Worm (Caenorhabditis elegans) whole organism, L2 larva: ENCODE results near the gene ztf-14.

Experiments
- C34F6.9 ChIP-seq: fragments of 150-350 bp; optimal IDR thresholded peaks from 2 replicates; lab custom pipeline; 2014; ENCODE audit warnings: missing biosample characterization, missing genetic modification characterization
- F13H6.1 ChIP-seq: sonication (generic microtip); optimal IDR thresholded peaks from 2 replicates; lab custom pipeline; 2016; ENCODE audit warnings: missing genetic modification characterization, missing compliant biosample characterization
- ama-1 ChIP-seq: fragments of 150-350 bp; optimal IDR thresholded peaks from 2 replicates; lab custom pipeline; 2018; ENCODE audit warnings: inconsistent platforms
- blmp-1 ChIP-seq: sonication (generic microtip); optimal IDR thresholded peaks from 2 replicates; lab custom pipeline; 2017; ENCODE audit warnings: missing genetic modification characterization, mild to moderate bottlenecking, missing compliant biosample characterization, antibody characterized with exemption, moderate library complexity; ENCODE audit not compliant: insufficient read depth
- ceh-16 ChIP-seq: fragments of 150-350 bp; optimal IDR thresholded peaks from 2 replicates; lab custom pipeline; 2014; ENCODE audit warnings: missing biosample characterization, missing genetic modification characterization
- crh-2 ChIP-seq: sonication (generic microtip); optimal IDR thresholded peaks from 2 replicates; lab custom pipeline; 2017; ENCODE audit warnings: missing biosample characterization, missing genetic modification characterization
- fos-1 ChIP-seq: fragments of 150-350 bp; optimal IDR thresholded peaks from 2 replicates; lab custom pipeline; 2014; ENCODE audit warnings: missing biosample characterization, missing genetic modification characterization
- gmeb-1 ChIP-seq: fragments of 150-350 bp; optimal IDR thresholded peaks from 2 replicates; lab custom pipeline; 2014; ENCODE audit warnings: missing biosample characterization, missing genetic modification characterization
- lin-11 ChIP-seq: fragments of 150-350 bp; sonication (generic microtip); optimal IDR thresholded peaks from 2 replicates; lab custom pipeline; 2014; ENCODE audit warnings: missing biosample characterization, missing genetic modification characterization, inconsistent platforms, mixed read lengths
- lin-13 ChIP-seq: fragments of 150-350 bp; optimal IDR thresholded peaks from 2 replicates; lab custom pipeline; 2014; ENCODE audit warnings: missing biosample characterization, missing genetic modification reagents, missing genetic modification characterization
- lsy-2 ChIP-seq, 2 experiments: fragments of 150-350 bp in 1 of 2; sonication (generic microtip) in 1 of 2; optimal IDR thresholded peaks; 2 replicates each; lab custom pipeline; 2014 to 2017; ENCODE audit warnings: missing biosample characterization in 2 of 2, missing genetic modification characterization in 2 of 2
- mab-5 ChIP-seq: fragments of 150-350 bp; optimal IDR thresholded peaks from 2 replicates; lab custom pipeline; 2014; ENCODE audit warnings: missing biosample characterization, missing genetic modification characterization
- mdl-1 ChIP-seq, 2 experiments: fragments of 150-350 bp in 1 of 2; sonication (generic microtip) in 1 of 2; optimal IDR thresholded peaks; 2 replicates each; lab custom pipeline; 2017; ENCODE audit warnings: missing biosample characterization in 2 of 2, missing genetic modification characterization in 2 of 2
- nhr-11 ChIP-seq: fragments of 150-350 bp; optimal IDR thresholded peaks from 2 replicates; lab custom pipeline; 2014; ENCODE audit warnings: missing biosample characterization, missing genetic modification characterization
- nhr-129 ChIP-seq: fragments of 150-350 bp; optimal IDR thresholded peaks from 2 replicates; lab custom pipeline; 2014; ENCODE audit warnings: missing biosample characterization, missing genetic modification characterization
- nhr-21 ChIP-seq: fragments of 150-350 bp; optimal IDR thresholded peaks from 2 replicates; lab custom pipeline; 2014; ENCODE audit warnings: missing biosample characterization, missing genetic modification characterization
- nhr-237 ChIP-seq: fragments of 150-350 bp; optimal IDR thresholded peaks from 2 replicates; lab custom pipeline; 2014; ENCODE audit warnings: missing biosample characterization, missing genetic modification characterization
- nhr-25 ChIP-seq: fragments of 150-350 bp; sonication (generic microtip); optimal IDR thresholded peaks from 3 replicates; lab custom pipeline; 2014; ENCODE audit warnings: missing biosample characterization, missing genetic modification characterization
- nhr-6 ChIP-seq: fragments of 150-350 bp; optimal IDR thresholded peaks from 2 replicates; lab custom pipeline; 2014; ENCODE audit warnings: missing biosample characterization, missing genetic modification characterization
- nhr-77 ChIP-seq: fragments of 150-350 bp; optimal IDR thresholded peaks from 2 replicates; lab custom pipeline; 2014; ENCODE audit warnings: missing biosample characterization, missing genetic modification characterization
- sem-4 ChIP-seq: fragments of 150-350 bp; optimal IDR thresholded peaks from 2 replicates; lab custom pipeline; 2014; ENCODE audit warnings: missing biosample characterization, missing genetic modification reagents, missing genetic modification characterization
- sma-3 ChIP-seq: sonication (generic microtip); optimal IDR thresholded peaks from 2 replicates; lab custom pipeline; 2016; ENCODE audit warnings: missing genetic modification reagents, missing genetic modification characterization, missing compliant biosample characterization
- sma-9 ChIP-seq, 2 experiments: fragments of 150-350 bp in 1 of 2; sonication (generic microtip) in 1 of 2; optimal IDR thresholded peaks; 2 replicates each; lab custom pipeline; 2014 to 2016; ENCODE audit warnings: missing genetic modification characterization in 2 of 2, mild to moderate bottlenecking in 1 of 2, missing biosample characterization in 1 of 2, missing compliant biosample characterization in 1 of 2, missing genetic modification reagents in 1 of 2, moderate library complexity in 1 of 2
- snpc-4 ChIP-seq: fragments of 150-350 bp; optimal IDR thresholded peaks from 2 replicates; lab custom pipeline; 2014; ENCODE audit warnings: missing biosample characterization, missing genetic modification characterization
- unc-39 ChIP-seq: fragments of 150-350 bp; optimal IDR thresholded peaks from 2 replicates; lab custom pipeline; 2014; ENCODE audit warnings: missing biosample characterization, missing genetic modification characterization
- unc-55 ChIP-seq: fragments of 150-350 bp; sonication (generic microtip); optimal IDR thresholded peaks from 3 replicates; lab custom pipeline; 2014; ENCODE audit warnings: missing biosample characterization, missing genetic modification reagents, missing genetic modification characterization
- zag-1 ChIP-seq: fragments of 150-350 bp; optimal IDR thresholded peaks from 2 replicates; lab custom pipeline; 2014; ENCODE audit warnings: missing biosample characterization, missing genetic modification characterization
- ztf-1 ChIP-seq: fragments of 200-800 bp; sonication (Bioruptor generic); conservative IDR thresholded peaks from 2 replicates; pipeline ENCODE4 v1.3.6; 2022; ENCODE audit warnings: missing genetic modification characterization, missing compliant biosample characterization
- ztf-11 ChIP-seq: sonication (generic microtip); optimal IDR thresholded peaks from 2 replicates; lab custom pipeline; 2017; ENCODE audit warnings: missing biosample characterization, missing genetic modification characterization
- ztf-4 ChIP-seq: fragments of 150-350 bp; optimal IDR thresholded peaks from 2 replicates; lab custom pipeline; 2014; ENCODE audit warnings: missing biosample characterization, missing genetic modification characterization

ztf-14 gene

ce11 chrX:14510358-14510757 is 14.5 kb downstream of the ztf-14 start:
- TF ChIP-seq nhr-77 (tag; lab: Kevin White, UChicago) (no peak), nhr-129 (tag; lab: Kevin White, UChicago) (peak; percentile 75)

ce11 chrX:14512817-14513216 is 16.9 kb downstream of the ztf-14 start, which contains the start of gene fbxa-141:
Gene fbxa-141, minus strand, starts transcription at chrX:14512917.
- no peak for TF ChIP-seq ceh-16
- no peak for TF ChIP-seq ama-1 (lab: Kevin White, UChicago)
- no peak for TF ChIP-seq lin-13 (GFP tag; lab: Kevin White, UChicago)
- TF ChIP-seq, all 48 proteins: peak for 0

ce11 chrX:14513462-14513861 is 17.6 kb downstream of the ztf-14 start:
- TF ChIP-seq fos-1 (no peak), lin-11 (tag; lab: Kevin White, UChicago) (no peak), snpc-4 (tag; lab: Kevin White, UChicago) (no peak), blmp-1 (tag; lab: Kevin White, UChicago) (no peak), mab-5 (peak; percentile 48), crh-2 (tag; lab: Kevin White, UChicago) (peak; percentile 16), F13H6.1 (peak; percentile 10), unc-55 (GFP tag; lab: Kevin White, UChicago) (peak; percentile 62), nhr-237 (tag; lab: Kevin White, UChicago) (no peak), mdl-1 (tag; optimal IDR thresholded peaks at IDR 0.05; lab: Kevin White, UChicago) (no peak), nhr-6 (tag; lab: Kevin White, UChicago) (no peak), nhr-77 (tag; lab: Kevin White, UChicago) (no peak), ama-1 (lab: Kevin White, UChicago) (no peak), nhr-129 (tag; lab: Kevin White, UChicago) (peak; percentile 34), zag-1 (no peak), sma-9 (GFP tag; optimal IDR thresholded peaks at IDR 0.05; lab: Kevin White, UChicago) (peak; percentile 5), sma-9 (tag; optimal IDR thresholded peaks at IDR 0.05; lab: Kevin White, UChicago) (no peak), lsy-2 (tag; optimal IDR thresholded peaks at IDR 0.05; lab: Kevin White, UChicago) (peak in 1 of 2 experiments; percentile 9), sem-4 (tag; lab: Kevin White, UChicago) (no peak), nhr-11 (tag; lab: Kevin White, UChicago) (no peak), C34F6.9 (peak; percentile 76)

ce11 chrX:14515028-14515427 is 19.1 kb downstream of the ztf-14 start, which contains the start of gene gcsh-1:
Gene gcsh-1, minus strand, starts transcription at chrX:14515073.
- TF ChIP-seq unc-55 (GFP tag; lab: Kevin White, UChicago): no peak
- TF ChIP-seq sma-9 (GFP tag; optimal IDR thresholded peaks at IDR 0.05; lab: Kevin White, UChicago): peak; percentile 37
- no peak for TF ChIP-seq sma-9 (tag; optimal IDR thresholded peaks at IDR 0.05; lab: Kevin White, UChicago)
- peak; percentile 16 for TF ChIP-seq crh-2 (tag; lab: Kevin White, UChicago)
- peak; percentile 64 for TF ChIP-seq fos-1
- no peak for TF ChIP-seq ztf-11 (tag; lab: Kevin White, UChicago)

- TF ChIP-seq gmeb-1 (tag; lab: Kevin White, UChicago) (no peak), sma-3 (GFP tag; lab: Kevin White, UChicago) (no peak), nhr-21 (tag; lab: Kevin White, UChicago) (no peak), lin-11 (tag; lab: Kevin White, UChicago) (no peak), nhr-25 (tag; lab: Kevin White, UChicago) (no peak), lsy-2 (tag; optimal IDR thresholded peaks at IDR 0.05; lab: Kevin White, UChicago) (no peak), ztf-1 (GFP tag; lab: Robert Waterston, UW) (no peak), lin-13 (GFP tag; lab: Kevin White, UChicago) (no peak), unc-39 (tag; lab: Kevin White, UChicago) (no peak), ztf-4 (tag; lab: Kevin White, UChicago) (no peak), unc-55 (GFP tag; lab: Kevin White, UChicago) (no peak), ceh-16 (no peak), mdl-1 (tag; optimal IDR thresholded peaks at IDR 0.05; lab: Kevin White, UChicago) (no peak)
Observed at ce11 chrX:14516560-14516959, 20.7 kb downstream of the ztf-14 start, which contains the start of gene D1025.10. Gene D1025.10, plus strand, starts transcription at chrX:14516860.

- TF ChIP-seq mab-5 (no peak), snpc-4 (tag; lab: Kevin White, UChicago) (peak; percentile 45)
- TF ChIP-seq, all 48 proteins: peak for 1
Observed at ce11 chrX:14517842-14518241, 22.0 kb downstream of the ztf-14 start.
